Worm (Caenorhabditis elegans) whole organism, late embryonic: ENCODE measurements around the gene str-45.
"Not testable (repeated sequence)": the region's sequence is repeated elsewhere in the genome, so short reads cannot be mapped to it uniquely, and the experiment has no call there.

ENCODE experiments used
- C08G9.2 ChIP-seq: sonication (generic microtip); optimal IDR thresholded peaks from 2 replicates; lab custom pipeline; 2016; ENCODE audit warnings: mild to moderate bottlenecking, missing genetic modification characterization, moderate library complexity, missing compliant biosample characterization
- F13H6.1 ChIP-seq: sonication (generic microtip); optimal IDR thresholded peaks from 2 replicates; lab custom pipeline; 2016; ENCODE audit warnings: missing genetic modification characterization, missing compliant biosample characterization
- K02D7.2 ChIP-seq: sonication (generic microtip); optimal IDR thresholded peaks from 2 replicates; lab custom pipeline; 2017; ENCODE audit warnings: mild to moderate bottlenecking, missing genetic modification characterization, missing compliant biosample characterization
- Y22D7AL.16 ChIP-seq: sonication (generic microtip); optimal IDR thresholded peaks from 2 replicates; lab custom pipeline; 2016; ENCODE audit warnings: missing genetic modification characterization, missing compliant biosample characterization
- ceh-14 ChIP-seq: sonication (generic microtip); optimal IDR thresholded peaks from 2 replicates; lab custom pipeline; 2016; ENCODE audit warnings: missing genotype, missing genetic modification characterization, missing compliant biosample characterization
- ceh-19 ChIP-seq: fragments of 200-800 bp; sonication (Bioruptor generic); optimal IDR thresholded peaks from 2 replicates; lab custom pipeline; 2018; ENCODE audit warnings: mild to moderate bottlenecking, missing genetic modification characterization, missing compliant biosample characterization
- ceh-2 ChIP-seq: sonication (generic microtip); optimal IDR thresholded peaks from 2 replicates; lab custom pipeline; 2016; ENCODE audit warnings: missing genotype, missing genetic modification characterization, missing compliant biosample characterization
- ceh-30 ChIP-seq: fragments of 150-350 bp; optimal IDR thresholded peaks from 2 replicates; lab custom pipeline; 2014; ENCODE audit warnings: missing biosample characterization, missing genetic modification characterization
- ceh-31 ChIP-seq: sonication (generic microtip); optimal IDR thresholded peaks from 2 replicates; lab custom pipeline; 2016; ENCODE audit warnings: missing genetic modification characterization, missing compliant biosample characterization
- ceh-48 ChIP-seq: sonication (generic microtip); optimal IDR thresholded peaks from 2 replicates; lab custom pipeline; 2016; ENCODE audit warnings: missing genetic modification characterization, inconsistent platforms, missing compliant biosample characterization
- ceh-6 ChIP-seq: fragments of 200-800 bp; sonication (Bioruptor generic); optimal IDR thresholded peaks from 2 replicates; lab custom pipeline; 2018; ENCODE audit warnings: mild to moderate bottlenecking, missing genetic modification characterization, missing compliant biosample characterization
- dmd-4 ChIP-seq: sonication (generic microtip); optimal IDR thresholded peaks from 2 replicates; lab custom pipeline; 2016; ENCODE audit warnings: borderline replicate concordance, missing genetic modification characterization, missing compliant biosample characterization
- elt-2 ChIP-seq: sonication (generic microtip); optimal IDR thresholded peaks from 2 replicates; lab custom pipeline; 2016; ENCODE audit warnings: missing genetic modification reagents, missing genetic modification characterization, missing compliant biosample characterization
- elt-4 ChIP-seq: sonication (generic microtip); optimal IDR thresholded peaks from 2 replicates; lab custom pipeline; 2016; ENCODE audit warnings: missing genetic modification characterization, missing compliant biosample characterization
- fkh-10 ChIP-seq: fragments of 150-350 bp; optimal IDR thresholded peaks from 2 replicates; lab custom pipeline; 2014; ENCODE audit warnings: missing biosample characterization, missing genetic modification reagents, missing genetic modification characterization
- fkh-6 ChIP-seq: sonication (generic microtip); optimal IDR thresholded peaks from 2 replicates; lab custom pipeline; 2016; ENCODE audit warnings: missing genetic modification characterization, missing compliant biosample characterization
- hlh-13 ChIP-seq: fragments of 200-800 bp; sonication (Bioruptor generic); optimal IDR thresholded peaks from 2 replicates; lab custom pipeline; 2018; ENCODE audit warnings: mild to moderate bottlenecking, missing genetic modification characterization, missing compliant biosample characterization
- hlh-15 ChIP-seq: sonication (generic microtip); optimal IDR thresholded peaks from 2 replicates; lab custom pipeline; 2016; ENCODE audit warnings: missing genetic modification characterization, missing compliant biosample characterization
- hlh-6 ChIP-seq: sonication (generic microtip); optimal IDR thresholded peaks from 2 replicates; lab custom pipeline; 2016; ENCODE audit warnings: missing genotype, missing genetic modification characterization, missing compliant biosample characterization
- nfya-1 ChIP-seq: sonication (generic microtip); optimal IDR thresholded peaks from 2 replicates; lab custom pipeline; 2017; ENCODE audit warnings: missing genetic modification characterization, mild to moderate bottlenecking, missing compliant biosample characterization, antibody characterized with exemption, moderate library complexity
- npax-4 ChIP-seq: sonication (generic microtip); optimal IDR thresholded peaks from 2 replicates; lab custom pipeline; 2016; ENCODE audit warnings: missing genetic modification characterization, missing compliant biosample characterization
- odd-2 ChIP-seq: sonication (generic microtip); optimal IDR thresholded peaks from 2 replicates; lab custom pipeline; 2017; ENCODE audit warnings: antibody characterized with exemption, mild to moderate bottlenecking, missing genetic modification characterization, missing compliant biosample characterization
- pax-1 ChIP-seq: fragments of 150-350 bp; optimal IDR thresholded peaks from 2 replicates; lab custom pipeline; 2014; ENCODE audit warnings: missing biosample characterization, missing genetic modification characterization
- pros-1 ChIP-seq: fragments of 150-350 bp; optimal IDR thresholded peaks from 2 replicates; lab custom pipeline; 2014; ENCODE audit warnings: missing biosample characterization, missing genetic modification reagents, missing genetic modification characterization
- ref-2 ChIP-seq: sonication (generic microtip); optimal IDR thresholded peaks from 2 replicates; lab custom pipeline; 2016; ENCODE audit warnings: missing genetic modification characterization, missing compliant biosample characterization
- sox-2 ChIP-seq: fragments of 200-800 bp; sonication (Bioruptor generic); IDR thresholded peaks from 2 replicates; pipeline ENCODE4 v1.3.6; 2022; ENCODE audit warnings: missing genetic modification reagents, missing genetic modification characterization, missing compliant biosample characterization
- tbx-7 ChIP-seq: sonication (generic microtip); optimal IDR thresholded peaks from 2 replicates; lab custom pipeline; 2016; ENCODE audit warnings: missing genotype, missing genetic modification characterization, missing compliant biosample characterization
- unc-86 ChIP-seq: sonication (generic microtip); optimal IDR thresholded peaks from 2 replicates; lab custom pipeline; 2016; ENCODE audit warnings: missing genetic modification characterization, missing compliant biosample characterization

str-45 gene

ce11 chrV:15158691-15159090 is at the start of gene str-45:
Gene str-45, plus strand, starts transcription at chrV:15158991.
- no peak for TF ChIP-seq F13H6.1

DNA sequence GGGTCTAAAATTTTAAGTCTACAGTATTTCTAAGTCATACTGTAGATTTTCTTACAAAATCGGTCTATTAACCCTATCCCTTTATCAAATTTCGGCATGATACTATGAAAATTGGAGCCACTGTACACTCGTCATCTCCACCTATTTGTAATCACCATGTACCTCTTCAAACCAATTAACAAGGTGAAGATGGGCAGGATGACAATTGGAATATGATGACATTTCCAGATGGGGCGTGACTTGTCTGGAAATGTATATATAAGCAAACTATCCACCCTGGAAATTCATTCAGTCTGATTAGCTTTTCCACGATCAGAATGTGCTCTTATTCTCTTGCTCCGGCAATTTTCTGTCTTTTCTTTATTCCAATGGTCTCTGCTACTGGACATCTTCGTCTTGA is 49.5 kb upstream of the str-45 start, which contains the start of gene Y75B12A.2:
Gene Y75B12A.2 (plus strand): TSS at position 301 of the 400 bp plus-strand sequence.
- TF ChIP-seq C08G9.2 = no peak
- TF ChIP-seq hlh-15 (tag; lab: Kevin White, UChicago) = no peak
- TF ChIP-seq elt-4 (tag; lab: Kevin White, UChicago) = no peak
- TF ChIP-seq ref-2 (tag; lab: Kevin White, UChicago) = no peak
- TF ChIP-seq F13H6.1 = no peak
- no peak for TF ChIP-seq nfya-1 (tag; lab: Kevin White, UChicago)
- no peak for TF ChIP-seq hlh-6 (tag; lab: Kevin White, UChicago)
- TF ChIP-seq dmd-4 (tag; lab: Kevin White, UChicago) = no peak
- no peak for TF ChIP-seq elt-2 (tag; lab: Kevin White, UChicago)
- no peak for TF ChIP-seq hlh-13 (GFP tag; lab: Kevin White, UChicago)
- TF ChIP-seq pax-1 (tag; lab: Kevin White, UChicago) = no peak
- no peak for TF ChIP-seq sox-2 (GFP tag; lab: Robert Waterston, UW)
- TF ChIP-seq ceh-30 (tag; lab: Kevin White, UChicago) = no peak
- TF ChIP-seq, all 69 proteins: peak for 0

- TF ChIP-seq odd-2 (tag; lab: Kevin White, UChicago) = no peak
- TF ChIP-seq ceh-31 (tag; lab: Kevin White, UChicago) = no peak
- no peak for TF ChIP-seq fkh-10 (GFP tag; lab: Kevin White, UChicago)
- no peak for TF ChIP-seq C08G9.2
- TF ChIP-seq elt-2 (tag; lab: Kevin White, UChicago) = no peak
- TF ChIP-seq tbx-7 (tag; lab: Kevin White, UChicago) = no peak
- TF ChIP-seq npax-4 (tag; lab: Kevin White, UChicago) = no peak
- no peak for TF ChIP-seq unc-86
- TF ChIP-seq ceh-48 (tag; lab: Kevin White, UChicago) = no peak
- no peak for TF ChIP-seq hlh-6 (tag; lab: Kevin White, UChicago)
Observed at ce11 chrV:15111660-15112059, 47.1 kb upstream of the str-45 start, which contains the start of gene T01G5.7. Gene T01G5.7, plus strand, starts transcription at chrV:15111960.

- TF ChIP-seq sox-2 (GFP tag; lab: Robert Waterston, UW) = no peak
- TF ChIP-seq ceh-14 (tag; lab: Kevin White, UChicago) = no peak
Observed at ce11 chrV:15113992-15114391, 44.8 kb upstream of the str-45 start, which contains the start of gene T01G5.6. Gene T01G5.6, minus strand, starts transcription at chrV:15114092.

- not testable (repeated sequence) for TF ChIP-seq ceh-19; K02D7.2 (tag; lab: Kevin White, UChicago); Y22D7AL.16
Observed at ce11 chrV:15115968-15116367, 42.8 kb upstream of the str-45 start, which contains the start of gene T01G5.8. Gene T01G5.8, plus strand, starts transcription at chrV:15116268.

DNA sequence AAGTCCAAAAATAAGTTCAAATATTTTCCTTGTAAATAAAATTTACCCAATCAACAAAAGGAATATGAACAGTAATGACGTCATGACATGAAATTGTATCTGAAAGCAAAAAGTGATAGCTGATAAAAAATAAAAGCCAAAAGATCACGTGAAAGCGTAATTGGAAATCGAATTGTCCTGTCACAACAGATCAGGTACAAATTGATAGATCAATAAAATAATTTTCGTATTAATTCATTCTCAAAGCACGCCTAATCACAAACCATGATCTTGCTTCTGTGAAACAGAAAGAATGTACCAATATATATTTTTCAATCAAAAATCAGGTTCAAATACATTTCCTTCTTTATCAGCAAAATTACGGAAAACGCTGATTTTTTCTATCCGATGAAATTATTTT is 39.3 kb upstream of the str-45 start, which contains the start of gene flor-1:
Gene flor-1 (minus strand): TSS at position 101 of the 400 bp plus-strand sequence.
- no peak for TF ChIP-seq odd-2 (tag; lab: Kevin White, UChicago)
- TF ChIP-seq pros-1 = no peak

DNA sequence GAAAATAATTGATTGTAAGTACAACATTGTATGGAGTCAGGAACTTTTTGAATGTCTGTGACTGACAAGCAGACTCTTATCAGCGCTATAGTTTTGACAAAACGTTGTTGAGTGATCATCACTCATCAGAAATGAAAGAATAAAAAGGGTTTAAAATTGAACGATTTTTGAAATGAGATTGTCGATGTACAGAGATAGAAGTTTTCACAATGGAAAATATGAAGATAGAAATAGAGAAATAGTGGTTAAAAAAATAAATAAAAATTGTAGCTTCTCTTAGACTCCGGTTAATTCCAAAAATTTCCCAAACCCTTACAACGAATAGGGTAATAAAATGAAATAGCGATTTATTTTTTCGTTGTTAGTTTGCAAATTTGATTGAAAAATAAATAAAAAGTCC is 33.6 kb upstream of the str-45 start, which contains the start of gene ugt-30:
Gene ugt-30 (minus strand): TSS at position 101 of the 400 bp plus-strand sequence.
- not testable (repeated sequence) for TF ChIP-seq ceh-2 (tag; lab: Kevin White, UChicago); ceh-6 (GFP tag; lab: Kevin White, UChicago); fkh-6
